Worm (Caenorhabditis elegans) whole organism, L1 larva: ENCODE measurements around the gene idpc-2.

ENCODE experiments used
- aly-2 ChIP-seq: fragments of 150-350 bp; optimal IDR thresholded peaks from 2 replicates; lab custom pipeline; 2014; ENCODE audit warnings: missing biosample characterization, missing genetic modification characterization
- blmp-1 ChIP-seq: fragments of 150-350 bp; optimal IDR thresholded peaks from 2 replicates; lab custom pipeline; 2014; ENCODE audit warnings: missing biosample characterization, missing genetic modification characterization
- egl-27 ChIP-seq, 2 experiments: fragments of 150-350 bp in 1 of 2; sonication (generic microtip); optimal IDR thresholded peaks; 3 replicates each; lab custom pipeline; 2017 to 2018; ENCODE audit warnings: missing biosample characterization in 2 of 2, missing genetic modification characterization in 2 of 2, missing genetic modification reagents in 2 of 2
- isw-1 ChIP-seq: fragments of 200-800 bp; sonication (Bioruptor generic); IDR thresholded peaks from 2 replicates; pipeline ENCODE4 v1.3.6; 2022; ENCODE audit warnings: missing genetic modification characterization, missing compliant biosample characterization
- mep-1 ChIP-seq: fragments of 150-350 bp; optimal IDR thresholded peaks from 2 replicates; lab custom pipeline; 2014; ENCODE audit warnings: missing biosample characterization, missing genetic modification characterization
- nhr-11 ChIP-seq: fragments of 150-350 bp; optimal IDR thresholded peaks from 2 replicates; lab custom pipeline; 2014; ENCODE audit warnings: missing biosample characterization, missing genetic modification characterization
- nhr-20 ChIP-seq: sonication (generic microtip); optimal IDR thresholded peaks from 2 replicates; lab custom pipeline; 2016; ENCODE audit warnings: mild to moderate bottlenecking, missing genetic modification characterization, missing compliant biosample characterization
- nhr-77 ChIP-seq: fragments of 150-350 bp; optimal IDR thresholded peaks from 2 replicates; lab custom pipeline; 2014; ENCODE audit warnings: missing biosample characterization, missing genetic modification characterization
- snpc-4 ChIP-seq: fragments of 150-350 bp; optimal IDR thresholded peaks from 2 replicates; lab custom pipeline; 2014; ENCODE audit warnings: missing biosample characterization, missing genetic modification characterization
- unc-62 ChIP-seq: fragments of 150-350 bp; optimal IDR thresholded peaks from 2 replicates; lab custom pipeline; 2014; ENCODE audit warnings: missing biosample characterization, missing genetic modification reagents, missing genetic modification characterization
- unc-86 ChIP-seq: sonication (generic microtip); optimal IDR thresholded peaks from 2 replicates; lab custom pipeline; 2016; ENCODE audit warnings: missing genetic modification characterization, missing compliant biosample characterization
- zag-1 ChIP-seq: fragments of 150-350 bp; optimal IDR thresholded peaks from 2 replicates; lab custom pipeline; 2014; ENCODE audit warnings: missing biosample characterization, missing genetic modification characterization
- ztf-11 ChIP-seq, 2 experiments: sonication (generic microtip); optimal IDR thresholded peaks; 2 replicates each; lab custom pipeline; 2016 to 2017; ENCODE audit warnings: missing genetic modification characterization in 2 of 2, missing biosample characterization in 1 of 2, missing compliant biosample characterization in 1 of 2

DNA sequence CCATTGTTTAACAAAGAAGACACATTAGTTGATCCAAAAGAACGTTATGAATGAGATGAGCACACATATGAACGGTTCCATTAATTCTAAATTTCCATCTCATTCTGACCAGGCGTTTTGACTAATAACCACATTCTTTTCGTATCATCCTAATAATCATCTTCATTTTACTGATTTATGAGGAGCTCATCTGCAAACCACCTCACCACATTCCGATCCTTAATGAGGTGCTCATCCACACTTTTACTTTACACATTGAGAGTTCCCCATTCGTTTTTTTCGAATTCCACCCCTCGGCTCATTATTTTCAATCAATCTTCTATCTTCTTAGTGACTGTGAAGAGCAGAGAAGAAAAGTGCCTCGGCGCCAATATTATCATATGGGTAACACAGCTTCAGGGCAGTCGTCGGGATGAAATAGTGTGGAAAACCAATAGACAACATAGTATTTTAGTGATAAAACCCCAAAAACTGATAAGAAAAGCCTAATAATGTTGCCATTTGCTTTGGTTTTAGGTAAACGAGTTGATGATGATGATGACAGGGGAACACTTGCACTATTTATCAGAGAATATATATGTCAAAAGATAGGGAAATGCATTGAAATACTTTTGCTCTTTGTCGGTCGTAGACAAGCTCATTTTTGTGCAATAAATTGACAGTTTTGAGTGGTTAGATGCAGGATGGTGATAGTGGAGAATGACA, 30.0 kb upstream of the idpc-2 start:
- TF ChIP-seq nhr-77 (tag; lab: Kevin White, UChicago) (no peak), zag-1 (tag; lab: Kevin White, UChicago) (no peak), nhr-20 (peak; percentile 17), blmp-1 (tag; lab: Kevin White, UChicago) (no peak), ztf-11 (tag; optimal IDR thresholded peaks at IDR 0.05; lab: Kevin White, UChicago) (no peak), nhr-11 (tag; lab: Kevin White, UChicago) (no peak), unc-62 (GFP tag; lab: Kevin White, UChicago) (no peak), aly-2 (tag; lab: Kevin White, UChicago) (no peak), isw-1 (GFP tag; lab: Robert Waterston, UW) (no peak), mep-1 (tag; lab: Kevin White, UChicago) (no peak), egl-27 (tag; optimal IDR thresholded peaks at IDR 0.05; lab: Kevin White, UChicago) (no peak), unc-86 (tag; lab: Kevin White, UChicago) (no peak), snpc-4 (tag; lab: Kevin White, UChicago) (no peak)
